Fruit fly (Drosophila melanogaster): ENCODE measurements around the gene CG8132.

The CG8132 gene

DNA sequence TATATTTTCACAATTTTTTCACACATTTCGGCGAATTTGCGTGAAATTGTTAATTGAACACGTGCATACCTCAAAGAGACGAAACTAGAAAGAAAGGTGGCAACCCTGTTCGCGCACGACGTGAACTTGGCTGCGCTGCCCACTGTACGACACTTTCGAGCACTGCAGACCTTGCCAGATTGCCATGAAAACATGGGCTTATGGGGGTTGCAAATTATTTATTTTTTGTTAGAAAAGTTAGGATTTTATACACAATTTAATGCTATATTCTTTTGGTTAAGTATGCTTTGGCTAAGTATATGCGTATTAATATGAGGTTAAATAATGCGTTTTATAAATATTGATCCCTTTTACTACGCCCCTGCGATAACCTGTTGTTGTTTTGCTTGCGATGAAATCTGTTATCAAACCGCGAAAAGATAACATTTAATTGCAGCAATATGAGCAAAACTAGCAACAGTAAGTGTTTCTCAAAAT, at the start of gene CG8132, which contains the start of gene RpL34b:
Gene CG8132 (plus strand): TSS at position 369 of the 477 bp plus-strand sequence.
Gene RpL34b (minus strand): TSS at position 100 of the 477 bp plus-strand sequence.
- TF ChIP-seq toe (GFP tag; optimal IDR thresholded peaks at IDR 0.05) (peak; percentile 97), CG5204 (GFP tag; optimal IDR thresholded peaks at IDR 0.05) (peak; percentile 96), bab1 (GFP tag; optimal IDR thresholded peaks at IDR 0.05) (peak; percentile 97), CG14711 (tag; optimal IDR thresholded peaks at IDR 0.05) (peak; percentile 94), CG33017 (tag; optimal IDR thresholded peaks at IDR 0.05) (peak; percentile 97), pad (GFP tag; optimal IDR thresholded peaks at IDR 0.05) (peak; percentile 91), CG1620 (GFP tag; optimal IDR thresholded peaks at IDR 0.05) (peak; percentile 99), Clk (GFP tag; optimal IDR thresholded peaks at IDR 0.05) (peak; percentile 94), CG7101 (tag; optimal IDR thresholded peaks at IDR 0.05) (peak; percentile 98), kay (GFP tag; ENCODE audit: borderline replicate concordance) (no peak), Crg-1 (GFP tag; optimal IDR thresholded peaks at IDR 0.05) (peak; percentile 97), CG11617 (GFP tag; optimal IDR thresholded peaks at IDR 0.05) (peak; percentile 97), cnc (optimal IDR thresholded peaks at IDR 0.05) (no peak), Hr96 (GFP tag; optimal IDR thresholded peaks at IDR 0.05) (peak; percentile 98), cic (GFP tag; optimal IDR thresholded peaks at IDR 0.05) (peak; percentile 88), CG7045 (GFP tag; optimal IDR thresholded peaks at IDR 0.05) (peak; percentile 95), tj (GFP tag; optimal IDR thresholded peaks at IDR 0.05) (peak; percentile 87), CG12768 (GFP tag; optimal IDR thresholded peaks at IDR 0.05) (peak; percentile 95), Mnt (GFP tag; optimal IDR thresholded peaks at IDR 0.05) (peak; percentile 100), ovo (GFP tag; optimal IDR thresholded peaks at IDR 0.05) (peak; percentile 98)

dm6 chr3R:9352595-9353275, 48.6 kb upstream of the CG8132 start:
- peak; percentile 82 for TF ChIP-seq CG12768 (GFP tag; optimal IDR thresholded peaks at IDR 0.05)
- TF ChIP-seq pad (GFP tag; optimal IDR thresholded peaks at IDR 0.05): peak; percentile 77
- TF ChIP-seq tj (GFP tag; optimal IDR thresholded peaks at IDR 0.05): peak; percentile 86
- TF ChIP-seq CG1620 (GFP tag; optimal IDR thresholded peaks at IDR 0.05): no peak
- TF ChIP-seq ovo (GFP tag; optimal IDR thresholded peaks at IDR 0.05): peak; percentile 84
- TF ChIP-seq Mnt (GFP tag; optimal IDR thresholded peaks at IDR 0.05): no peak
- peak; percentile 60 for TF ChIP-seq cic (GFP tag; optimal IDR thresholded peaks at IDR 0.05)
- peak; percentile 87 for TF ChIP-seq kay (GFP tag; ENCODE audit: borderline replicate concordance)
- TF ChIP-seq Clk (GFP tag; optimal IDR thresholded peaks at IDR 0.05): no peak

DNA sequence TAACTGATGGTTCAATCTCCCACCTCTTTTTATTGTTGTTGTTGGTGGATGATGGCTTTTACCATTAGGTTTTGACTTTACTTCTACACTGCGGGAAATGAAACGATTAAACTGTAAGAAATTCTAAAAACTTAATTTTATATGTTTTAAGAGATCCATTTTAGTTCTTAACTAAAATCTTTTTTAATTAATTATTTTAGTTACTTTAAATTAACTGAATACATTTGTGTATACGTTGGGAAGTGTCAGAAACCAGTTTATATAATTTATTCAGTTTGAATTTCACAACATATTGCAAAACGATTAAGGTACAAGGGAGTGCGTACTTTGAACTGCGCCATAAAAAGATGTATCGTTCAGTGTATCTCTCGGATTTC, 48.0 kb upstream of the CG8132 start:
- TF ChIP-seq cnc (optimal IDR thresholded peaks at IDR 0.05): no peak
- peak; percentile 55 for TF ChIP-seq bab1 (GFP tag; optimal IDR thresholded peaks at IDR 0.05)
- TF ChIP-seq CG33017 (tag; optimal IDR thresholded peaks at IDR 0.05): peak; percentile 77
- peak; percentile 82 for TF ChIP-seq kay (GFP tag; ENCODE audit: borderline replicate concordance)
- TF ChIP-seq CG7101 (tag; optimal IDR thresholded peaks at IDR 0.05): peak; percentile 28
- peak; percentile 69 for TF ChIP-seq CG7045 (GFP tag; optimal IDR thresholded peaks at IDR 0.05)
- peak; percentile 27 for TF ChIP-seq CG11617 (GFP tag; optimal IDR thresholded peaks at IDR 0.05)
- TF ChIP-seq Crg-1 (GFP tag; optimal IDR thresholded peaks at IDR 0.05): no peak
- TF ChIP-seq pad (GFP tag; optimal IDR thresholded peaks at IDR 0.05): no peak
- peak; percentile 70 for TF ChIP-seq CG14711 (tag; optimal IDR thresholded peaks at IDR 0.05)
- no peak for TF ChIP-seq CG1620 (GFP tag; optimal IDR thresholded peaks at IDR 0.05)

DNA sequence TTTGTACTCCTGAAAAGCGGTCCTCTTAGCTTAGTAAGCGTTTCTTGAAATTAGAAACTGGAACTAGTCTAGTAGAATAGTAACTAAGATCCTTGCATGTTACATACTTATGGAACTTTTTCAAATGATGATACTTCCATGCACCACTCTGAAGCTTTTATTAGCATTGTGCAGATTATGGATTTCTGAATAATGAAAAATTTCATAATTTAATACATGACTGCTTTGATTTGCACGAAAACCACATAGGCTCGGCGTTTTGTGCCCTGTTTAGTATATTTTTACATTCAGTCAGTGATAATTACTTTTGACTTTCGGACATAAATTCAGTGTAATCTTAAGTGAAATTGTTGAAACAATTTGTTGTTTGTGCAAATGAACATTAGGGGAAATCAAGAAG, 46.1 kb upstream of the CG8132 start, which contains the start of gene CG43675:
Gene CG43675 (plus strand): TSS at position 301 of the 400 bp plus-strand sequence.
- TF ChIP-seq CG5204 (GFP tag; optimal IDR thresholded peaks at IDR 0.05) (no peak), CG1620 (GFP tag; optimal IDR thresholded peaks at IDR 0.05) (no peak), CG33017 (tag; optimal IDR thresholded peaks at IDR 0.05) (no peak), Mnt (GFP tag; optimal IDR thresholded peaks at IDR 0.05) (no peak), Crg-1 (GFP tag; optimal IDR thresholded peaks at IDR 0.05) (no peak), Hr96 (GFP tag; optimal IDR thresholded peaks at IDR 0.05) (no peak), CG14711 (tag; optimal IDR thresholded peaks at IDR 0.05) (no peak), bab1 (GFP tag; optimal IDR thresholded peaks at IDR 0.05) (no peak), CG7101 (tag; optimal IDR thresholded peaks at IDR 0.05) (no peak), Clk (GFP tag; optimal IDR thresholded peaks at IDR 0.05) (no peak), kay (GFP tag; ENCODE audit: borderline replicate concordance) (no peak), ovo (GFP tag; optimal IDR thresholded peaks at IDR 0.05) (no peak), cic (GFP tag; optimal IDR thresholded peaks at IDR 0.05) (no peak), tj (GFP tag; optimal IDR thresholded peaks at IDR 0.05) (no peak), pad (GFP tag; optimal IDR thresholded peaks at IDR 0.05) (no peak), toe (GFP tag; optimal IDR thresholded peaks at IDR 0.05) (no peak), CG12768 (GFP tag; optimal IDR thresholded peaks at IDR 0.05) (no peak), CG11617 (GFP tag; optimal IDR thresholded peaks at IDR 0.05) (no peak), CG7045 (GFP tag; optimal IDR thresholded peaks at IDR 0.05) (no peak), cnc (optimal IDR thresholded peaks at IDR 0.05) (no peak)

- TF ChIP-seq tj (GFP tag; optimal IDR thresholded peaks at IDR 0.05): no peak
- TF ChIP-seq Crg-1 (GFP tag; optimal IDR thresholded peaks at IDR 0.05): no peak
- TF ChIP-seq CG12768 (GFP tag; optimal IDR thresholded peaks at IDR 0.05): no peak
- TF ChIP-seq Hr96 (GFP tag; optimal IDR thresholded peaks at IDR 0.05): no peak
- TF ChIP-seq CG5204 (GFP tag; optimal IDR thresholded peaks at IDR 0.05): no peak
Observed at dm6 chr3R:9359393-9359792, 41.9 kb upstream of the CG8132 start.

DNA sequence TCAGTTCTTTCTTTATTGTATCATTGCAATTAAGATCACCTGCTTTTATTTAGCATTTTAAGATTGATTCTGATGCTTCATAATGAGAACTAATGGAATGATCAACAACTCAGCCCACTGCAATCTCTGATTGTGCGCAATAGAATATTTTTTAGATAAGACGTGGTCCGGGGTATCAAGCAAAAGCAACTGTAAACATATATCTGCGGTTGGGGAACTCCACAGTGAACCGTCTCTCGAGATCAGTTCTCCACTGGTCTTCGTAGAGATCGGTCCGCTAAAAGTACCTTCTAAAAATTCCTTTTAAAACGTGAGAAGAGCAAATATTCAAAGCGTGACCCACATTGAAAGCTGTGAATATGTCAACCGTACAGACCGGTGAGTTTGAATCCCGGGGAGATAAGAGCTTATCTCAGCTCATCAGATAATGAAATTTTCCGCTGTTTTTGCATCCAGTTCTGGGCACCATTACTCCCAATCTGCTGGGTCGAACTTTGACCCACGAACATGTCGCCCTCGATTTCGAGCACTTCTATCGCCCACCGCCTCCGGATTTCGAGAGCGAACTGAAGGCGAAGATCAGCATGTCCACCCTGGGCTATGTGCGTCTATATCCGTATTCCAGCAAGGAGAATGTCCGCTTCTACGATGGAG, 38.1 kb upstream of the CG8132 start, which contains the start of gene CG18473:
Gene CG18473 (plus strand): TSS at position 240 of the 654 bp plus-strand sequence.
- peak; percentile 9 for TF ChIP-seq kay (GFP tag; ENCODE audit: borderline replicate concordance)
- no peak for TF ChIP-seq CG7045 (GFP tag; optimal IDR thresholded peaks at IDR 0.05)

All from whole organism, adult.